Fruit fly (Drosophila melanogaster) S2 (cell line): ENCODE results near the gene glob3.

Experiments used
- CG8478 ChIP-seq: fragments of >200 bp; optimal IDR thresholded peaks from 2 replicates; lab custom pipeline; 2018
- CTCF ChIP-seq, 2 experiments: fragments of >200 bp; optimal IDR thresholded peaks; 2 replicates each; lab custom pipeline; 2018

glob3 gene

DNA sequence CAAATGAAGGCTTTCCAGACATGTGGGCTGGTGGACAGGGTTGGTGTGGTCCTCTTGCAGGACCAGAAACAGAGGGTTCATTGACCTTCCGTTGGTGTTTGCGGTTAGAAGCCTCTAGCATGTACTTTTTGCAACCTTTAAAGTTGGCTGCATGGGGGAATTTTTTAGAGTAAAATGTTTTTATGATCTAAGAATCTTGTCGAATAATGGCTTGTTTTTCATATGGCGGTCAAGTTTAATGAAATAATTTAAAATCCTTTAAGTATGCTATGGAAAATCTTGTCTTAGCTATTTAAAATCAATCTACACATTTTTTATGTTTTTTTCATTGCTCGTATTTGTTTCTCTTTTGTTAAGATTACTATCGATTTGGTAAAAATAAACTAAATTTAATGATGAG is at the start of gene glob3:
Gene glob3, plus strand, starts transcription at position 301 of the 400 bp plus-strand sequence.
- TF ChIP-seq CG8478 (lab: Kevin White, UChicago) (no peak), CTCF (optimal IDR thresholded peaks at IDR 0.05; lab: Kevin White, UChicago) (no peak)

- no peak for TF ChIP-seq CTCF (optimal IDR thresholded peaks at IDR 0.05; lab: Kevin White, UChicago)
- TF ChIP-seq CG8478 (lab: Kevin White, UChicago): no peak
Observed at dm6 chr3R:5780976-5781375, 48.9 kb upstream of the glob3 start, which contains the start of gene CG2082. CG2082 (minus strand) TSS chr3R:5781076.

DNA sequence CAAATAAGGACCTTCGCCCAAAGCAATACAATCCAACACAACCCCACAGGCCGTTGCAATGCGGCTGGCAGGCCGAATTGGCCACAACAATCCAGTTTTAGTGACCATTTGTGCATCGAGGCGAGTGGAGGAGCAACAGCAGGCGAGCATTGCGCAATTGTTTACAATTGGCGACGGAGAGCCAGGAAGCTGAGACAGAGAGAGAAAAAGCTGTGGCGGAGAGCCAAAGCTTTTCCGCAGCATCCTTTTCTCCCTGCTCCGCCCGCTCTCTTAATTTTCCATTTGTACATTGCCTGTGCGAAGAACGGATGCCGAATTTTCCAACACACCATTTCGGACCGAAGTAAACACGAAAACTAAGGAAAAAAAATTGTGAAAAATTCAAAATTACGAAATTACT is 48.4 kb upstream of the glob3 start, which contains the start of gene kat-60L1:
Gene kat-60L1, plus strand, starts transcription at position 301 of the 400 bp plus-strand sequence.
- no peak for TF ChIP-seq CTCF (optimal IDR thresholded peaks at IDR 0.05; lab: Kevin White, UChicago)
- TF ChIP-seq CG8478 (lab: Kevin White, UChicago): no peak

DNA sequence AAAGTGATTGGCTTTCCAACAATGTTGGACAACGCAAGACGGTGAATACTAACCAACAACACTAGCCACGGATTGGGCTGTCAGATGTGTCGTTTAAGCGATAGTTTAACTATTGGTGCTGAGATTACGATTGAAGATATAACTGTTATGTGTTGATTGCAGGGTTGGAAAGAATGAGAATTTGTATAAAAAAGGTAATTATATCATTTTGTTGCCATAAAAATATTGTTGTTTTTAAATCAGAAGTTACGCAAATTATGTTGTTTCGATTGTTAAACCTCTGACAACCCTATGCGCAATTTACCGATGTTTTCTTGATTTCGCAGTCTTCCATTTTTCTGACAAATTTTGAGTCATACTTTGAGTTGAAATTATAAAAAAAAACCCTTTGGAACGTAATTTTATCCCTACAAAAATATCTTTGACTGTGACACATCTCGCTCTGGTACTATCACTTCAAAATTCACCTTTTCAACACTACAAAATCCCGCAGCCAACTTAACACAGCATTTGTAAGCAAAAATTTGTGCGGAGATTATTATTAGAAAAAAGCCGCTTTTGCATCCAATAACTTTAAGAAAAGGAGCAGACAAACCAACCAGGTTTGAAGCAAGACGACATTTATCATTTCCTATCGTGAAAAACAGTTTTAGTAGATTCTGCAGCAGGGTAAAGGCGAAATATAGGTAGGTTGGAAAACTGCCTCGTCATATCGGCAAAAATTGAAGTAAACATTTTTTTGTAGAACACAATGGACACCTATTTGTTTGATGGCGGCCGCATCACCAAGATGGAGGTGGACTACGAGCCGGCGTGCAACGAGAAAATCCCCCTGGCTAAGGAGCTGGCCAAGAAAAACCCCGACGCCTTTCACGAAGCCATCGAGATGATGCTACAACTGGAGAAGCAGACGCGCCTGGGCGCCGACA is 40.6 kb upstream of the glob3 start, which contains the start of the genes Hat1 and Rpn5:
Gene Hat1, minus strand, starts transcription at position 360 of the 929 bp plus-strand sequence.
Gene Rpn5, plus strand, starts transcription at position 469 of the 929 bp plus-strand sequence.
- no peak for TF ChIP-seq CG8478 (lab: Kevin White, UChicago)

- TF ChIP-seq CTCF (optimal IDR thresholded peaks at IDR 0.05; lab: Kevin White, UChicago): no peak
- no peak for TF ChIP-seq CG8478 (lab: Kevin White, UChicago)
Observed at dm6 chr3R:5791497-5791896, 38.4 kb upstream of the glob3 start, which contains the start of gene Hpf1. Hpf1 (plus strand) TSS chr3R:5791879.

dm6 chr3R:5794267-5795089 is 35.4 kb upstream of the glob3 start, which contains the start of the genes PSMG1 and CG10979:
PSMG1 (minus strand) TSS chr3R:5794317.
CG10979 (plus strand) TSS chr3R:5794705.
- no peak for TF ChIP-seq CTCF (optimal IDR thresholded peaks at IDR 0.05; lab: Kevin White, UChicago)
- no peak for TF ChIP-seq CG8478 (lab: Kevin White, UChicago)

- TF ChIP-seq CG8478 (lab: Kevin White, UChicago) (no peak), CTCF (optimal IDR thresholded peaks at IDR 0.05; lab: Kevin White, UChicago) (no peak)
Observed at dm6 chr3R:5797709-5798108, 32.2 kb upstream of the glob3 start.

dm6 chr3R:5801703-5802436 is 28.0 kb upstream of the glob3 start, which contains the start of gene CG11000:
CG11000 (plus strand) TSS chr3R:5802328.
- TF ChIP-seq CG8478 (lab: Kevin White, UChicago) (no peak), CTCF (optimal IDR thresholded peaks at IDR 0.05; lab: Kevin White, UChicago) (no peak)

dm6 chr3R:5813157-5813659 is 16.7 kb upstream of the glob3 start, which contains the start of gene CG42675:
CG42675 (plus strand) TSS chr3R:5813609.
- TF ChIP-seq CG8478 (lab: Kevin White, UChicago) (no peak), CTCF (optimal IDR thresholded peaks at IDR 0.05; lab: Kevin White, UChicago) (no peak)

dm6 chr3R:5821243-5821642 is 8.6 kb upstream of the glob3 start, which contains the start of gene Hpr1:
Hpr1 (minus strand) TSS chr3R:5821440.
- TF ChIP-seq CG8478 (lab: Kevin White, UChicago) (no peak), CTCF (optimal IDR thresholded peaks at IDR 0.05; lab: Kevin White, UChicago) (no peak)

DNA sequence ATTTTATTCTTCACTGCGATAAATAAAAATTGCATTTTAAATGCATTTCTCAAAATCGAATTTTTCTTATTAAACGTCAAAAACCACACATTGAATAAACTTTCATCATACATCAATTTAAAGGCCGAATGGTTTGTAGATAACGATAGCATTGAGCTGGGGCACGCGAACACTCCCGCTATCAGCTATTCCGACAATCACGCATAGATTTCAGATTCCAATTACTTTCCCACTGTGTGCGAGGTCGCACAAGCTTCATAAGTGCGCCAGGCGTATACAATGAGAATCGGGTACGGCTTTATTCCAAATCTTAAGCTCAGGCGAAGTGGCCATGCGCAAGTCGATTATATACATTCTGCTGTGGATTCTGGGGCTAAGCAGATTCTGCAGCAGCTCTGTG is 8.1 kb upstream of the glob3 start, which contains the start of gene CG46303:
Gene CG46303, plus strand, starts transcription at position 223 of the 400 bp plus-strand sequence.
- TF ChIP-seq CG8478 (lab: Kevin White, UChicago) (no peak), CTCF (optimal IDR thresholded peaks at IDR 0.05; lab: Kevin White, UChicago) (no peak)

- no peak for TF ChIP-seq CG8478 (lab: Kevin White, UChicago)
- no peak for TF ChIP-seq CTCF (optimal IDR thresholded peaks at IDR 0.05; lab: Kevin White, UChicago)
Observed at dm6 chr3R:5824456-5824855, 5.4 kb upstream of the glob3 start, which contains the start of the genes Sec20 and dgrn. Sec20 (minus strand) TSS chr3R:5824532. dgrn (plus strand) TSS chr3R:5824615.

DNA sequence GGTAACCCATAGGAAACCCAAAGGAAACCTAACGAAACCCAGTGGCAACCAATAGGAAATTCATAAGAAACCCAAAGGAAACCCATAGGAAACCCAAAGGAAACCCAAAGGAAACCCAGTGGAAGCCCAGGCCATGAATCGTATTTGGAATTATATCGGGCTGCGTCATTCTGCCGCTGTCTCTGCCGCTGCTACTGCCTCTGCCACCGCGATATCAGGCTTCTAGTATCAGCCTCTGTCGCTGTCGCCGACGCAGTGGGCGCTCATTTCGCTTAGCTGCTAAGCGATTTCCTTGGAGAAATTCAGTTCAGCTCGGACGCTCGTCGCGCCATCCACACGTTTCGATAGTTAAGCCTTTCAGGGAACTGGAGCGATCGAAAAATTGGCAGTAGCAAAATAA is 1.5 kb downstream of the glob3 start, which contains the start of gene CG1208:
Gene CG1208, plus strand, starts transcription at position 301 of the 400 bp plus-strand sequence.
- TF ChIP-seq CTCF (optimal IDR thresholded peaks at IDR 0.05; lab: Kevin White, UChicago): no peak
- TF ChIP-seq CG8478 (lab: Kevin White, UChicago): no peak
